Fruit fly (Drosophila melanogaster) whole organism, embryonic: Measurements from ENCODE around the gene CG46512.
"Not testable (repeated sequence)": the region's sequence is repeated elsewhere in the genome, so short reads cannot be mapped to it uniquely, and the experiment has no call there.

Experiments used
- CG10209 ChIP-seq: fragments of 200-800 bp; sonication (Bioruptor generic); optimal IDR thresholded peaks from 3 replicates; lab custom pipeline; 2017; ENCODE audit warnings: missing biosample characterization, mild to moderate bottlenecking, missing genetic modification characterization, missing genetic modification reagents
- CG11504 ChIP-seq: fragments of 200-800 bp; sonication (Bioruptor generic); optimal IDR thresholded peaks from 3 replicates; lab custom pipeline; 2019; ENCODE audit warnings: missing biosample characterization, mild to moderate bottlenecking, missing genetic modification characterization, moderate library complexity
- CG12236 ChIP-seq: fragments of 200-800 bp; sonication (Bioruptor generic); optimal IDR thresholded peaks from 2 replicates; lab custom pipeline; 2016; ENCODE audit warnings: missing biosample characterization, missing genetic modification characterization
- CG13287 ChIP-seq: fragments of 200-800 bp; sonication (Bioruptor generic); IDR thresholded peaks from 2 replicates; pipeline ENCODE4 v1.3.6; 2022; ENCODE audit warnings: missing biosample characterization, missing genetic modification characterization; ENCODE audit not compliant: partially characterized antibody
- CG13775 ChIP-seq: fragments of 200-800 bp; sonication (Bioruptor generic); optimal IDR thresholded peaks from 3 replicates; lab custom pipeline; 2017; ENCODE audit warnings: missing biosample characterization, mild to moderate bottlenecking, missing genetic modification characterization
- CG17359 ChIP-seq: fragments of 200-800 bp; sonication (Bioruptor generic); optimal IDR thresholded peaks from 3 replicates; lab custom pipeline; 2018; ENCODE audit warnings: missing biosample characterization, mild to moderate bottlenecking, missing genetic modification characterization, moderate library complexity
- CG18599 ChIP-seq: fragments of 200-800 bp; sonication (Bioruptor generic); optimal IDR thresholded peaks from 3 replicates; lab custom pipeline; 2017; ENCODE audit warnings: missing biosample characterization, missing genetic modification characterization, mild to moderate bottlenecking, moderate library complexity, missing genetic modification reagents
- CG42726 ChIP-seq: fragments of 200-800 bp; sonication (Bioruptor generic); IDR thresholded peaks from 2 replicates; pipeline ENCODE4 v1.3.6; 2022; ENCODE audit warnings: missing biosample characterization, missing genetic modification characterization; ENCODE audit not compliant: partially characterized antibody
- CG4820 ChIP-seq: fragments of 200-800 bp; sonication (Bioruptor generic); optimal IDR thresholded peaks from 3 replicates; lab custom pipeline; 2016; ENCODE audit warnings: missing biosample characterization, missing genetic modification characterization
- CG7556 ChIP-seq: fragments of 200-800 bp; sonication (Bioruptor generic); optimal IDR thresholded peaks from 2 replicates; lab custom pipeline; 2017; ENCODE audit warnings: missing biosample characterization, mild to moderate bottlenecking, missing genetic modification characterization
- Hey ChIP-seq: fragments of 200-800 bp; sonication (Bioruptor generic); optimal IDR thresholded peaks from 3 replicates; lab custom pipeline; 2018; ENCODE audit warnings: missing biosample characterization, mild to moderate bottlenecking, missing genetic modification characterization
- Mad ChIP-seq: fragments of 200-800 bp; sonication (Bioruptor generic); optimal IDR thresholded peaks from 2 replicates; lab custom pipeline; 2016; ENCODE audit warnings: missing biosample characterization, missing genetic modification characterization
- NC2α ChIP-seq: fragments of 200-800 bp; sonication (Bioruptor generic); optimal IDR thresholded peaks from 2 replicates; lab custom pipeline; 2016; ENCODE audit warnings: missing biosample characterization, missing genetic modification characterization
- NfI ChIP-seq: fragments of 200-800 bp; sonication (Bioruptor generic); optimal IDR thresholded peaks from 3 replicates; lab custom pipeline; 2018; ENCODE audit warnings: missing biosample characterization, mild to moderate bottlenecking, missing genetic modification characterization, moderate library complexity
- Optix ChIP-seq: fragments of 200-800 bp; sonication (Bioruptor generic); IDR thresholded peaks from 3 replicates; pipeline ENCODE4 v1.3.6; 2022; ENCODE audit warnings: missing biosample characterization, missing genetic modification characterization
- Sry-δ ChIP-seq: fragments of 200-800 bp; sonication (Bioruptor generic); optimal IDR thresholded peaks from 2 replicates; lab custom pipeline; 2016; ENCODE audit warnings: missing biosample characterization, missing genetic modification characterization
- dan ChIP-seq: fragments of 200-800 bp; sonication (Bioruptor generic); IDR thresholded peaks from 2 replicates; pipeline ENCODE4 v1.3.6; 2022; ENCODE audit warnings: missing biosample characterization, missing genetic modification characterization
- disco-r ChIP-seq: fragments of 200-800 bp; sonication (Bioruptor generic); optimal IDR thresholded peaks from 2 replicates; lab custom pipeline; 2016; ENCODE audit warnings: missing biosample characterization, missing genetic modification characterization
- dm ChIP-seq: fragments of 200-800 bp; sonication (Bioruptor generic); optimal IDR thresholded peaks from 3 replicates; lab custom pipeline; 2016; ENCODE audit warnings: missing biosample characterization, missing genetic modification characterization
- dpn ChIP-seq, 2 experiments: fragments of 200-800 bp; sonication (Bioruptor generic); optimal IDR thresholded peaks; 3 replicates each; lab custom pipeline; 2016; ENCODE audit warnings: missing biosample characterization in 2 of 2, missing genetic modification characterization in 2 of 2
- kah ChIP-seq: fragments of 200-800 bp; sonication (Bioruptor generic); optimal IDR thresholded peaks from 2 replicates; lab custom pipeline; 2018; ENCODE audit warnings: missing biosample characterization, mild to moderate bottlenecking, missing genetic modification characterization
- luna ChIP-seq: fragments of 200-800 bp; sonication (Bioruptor generic); optimal IDR thresholded peaks from 2 replicates; lab custom pipeline; 2016; ENCODE audit warnings: missing biosample characterization, missing genetic modification characterization
- peb ChIP-seq: fragments of 200-800 bp; sonication (Bioruptor generic); IDR thresholded peaks from 2 replicates; pipeline ENCODE4 v1.3.6; 2022; ENCODE audit warnings: missing biosample characterization, missing genetic modification characterization
- trem ChIP-seq: fragments of 200-800 bp; optimal IDR thresholded peaks from 3 replicates; lab custom pipeline; 2019; ENCODE audit warnings: missing biosample characterization, mild to moderate bottlenecking, missing genetic modification characterization, moderate library complexity

The CG46512 gene

DNA sequence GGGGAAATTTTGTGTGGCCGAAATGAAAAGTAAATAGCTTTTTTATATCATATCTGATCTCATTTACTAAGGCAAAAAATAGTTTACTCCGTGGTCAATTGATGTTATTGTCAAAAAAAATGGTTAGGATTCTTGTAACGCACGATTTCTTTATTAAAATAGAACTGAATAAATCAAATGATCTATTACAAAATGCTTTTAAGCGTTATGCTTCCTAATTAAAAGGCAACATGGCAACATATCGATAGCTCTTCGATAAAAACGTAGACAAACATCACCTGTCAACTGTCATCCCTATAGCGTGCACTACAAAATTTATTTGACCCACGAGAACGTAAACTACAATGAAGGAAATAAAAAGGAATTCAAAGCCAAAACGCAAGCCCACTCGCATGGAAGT lies 10.0 kb upstream of the CG46512 start, which contains the start of gene CG46510:
CG46510 (plus strand) TSS at position 301 of the 400 bp plus-strand sequence.
- TF ChIP-seq disco-r; trem; CG12236 (GFP tag; lab: Kevin White, UChicago): not testable (repeated sequence)

DNA sequence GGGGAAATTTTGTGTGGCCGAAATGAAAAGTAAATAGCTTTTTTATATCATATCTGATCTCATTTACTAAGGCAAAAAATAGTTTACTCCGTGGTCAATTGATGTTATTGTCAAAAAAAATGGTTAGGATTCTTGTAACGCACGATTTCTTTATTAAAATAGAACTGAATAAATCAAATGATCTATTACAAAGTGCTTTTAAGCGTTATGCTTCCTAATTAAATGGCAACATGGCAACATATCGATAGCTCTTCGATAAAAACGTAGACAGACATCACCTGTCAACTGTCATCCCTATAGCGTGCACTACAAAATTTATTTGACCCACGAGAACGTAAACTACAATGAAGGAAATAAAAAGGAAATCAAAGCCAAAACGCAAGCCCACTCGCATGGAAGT lies 5.0 kb upstream of the CG46512 start, which contains the start of gene CG46511:
CG46511 (plus strand) TSS at position 301 of the 400 bp plus-strand sequence.
- TF ChIP-seq Hey (tag; lab: Kevin White, UChicago); dan (GFP tag; lab: Robert Waterston, UW); dpn (GFP tag; optimal IDR thresholded peaks at IDR 0.05; lab: Kevin White, UChicago): not testable (repeated sequence)

DNA sequence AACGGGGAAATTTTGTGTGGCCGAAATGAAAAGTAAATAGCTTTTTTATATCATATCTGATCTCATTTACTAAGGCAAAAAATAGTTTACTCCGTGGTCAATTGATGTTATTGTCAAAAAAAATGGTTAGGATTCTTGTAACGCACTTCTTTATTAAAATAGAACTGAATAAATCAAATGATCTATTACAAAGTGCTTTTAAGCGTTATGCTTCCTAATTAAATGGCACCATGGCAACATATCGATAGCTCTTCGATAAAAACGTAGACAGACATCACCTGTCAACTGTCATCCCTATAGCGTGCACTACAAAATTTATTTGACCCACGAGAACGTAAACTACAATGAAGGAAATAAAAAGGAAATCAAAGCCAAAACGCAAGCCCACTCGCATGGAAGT lies 4.8 kb downstream of the CG46512 start, which contains the start of gene CG46513:
CG46513 (plus strand) TSS at position 301 of the 400 bp plus-strand sequence.
- not testable (repeated sequence) for TF ChIP-seq CG17359 (tag; lab: Kevin White, UChicago); CG42726; dm

DNA sequence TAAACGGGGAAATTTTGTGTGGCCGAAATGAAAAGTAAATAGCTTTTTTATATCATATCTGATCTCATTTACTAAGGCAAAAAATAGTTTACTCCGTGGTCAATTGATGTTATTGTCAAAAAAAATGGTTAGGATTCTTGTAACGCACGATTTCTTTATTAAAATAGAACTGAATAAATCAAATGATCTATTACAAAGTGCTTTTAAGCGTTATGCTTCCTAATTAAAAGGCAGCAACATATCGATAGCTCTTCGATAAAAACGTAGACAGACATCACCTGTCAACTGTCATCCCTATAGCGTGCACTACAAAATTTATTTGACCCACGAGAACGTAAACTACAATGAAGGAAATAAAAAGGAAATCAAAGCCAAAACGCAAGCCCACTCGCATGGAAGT lies 9.7 kb downstream of the CG46512 start, which contains the start of gene CG46514:
CG46514 (plus strand) TSS at position 301 of the 400 bp plus-strand sequence.
- TF ChIP-seq CG13775; peb (GFP tag; lab: Robert Waterston, UW); luna (GFP tag; lab: Kevin White, UChicago): not testable (repeated sequence)
- TF ChIP-seq, all 482 proteins: peak for 0; not testable (repeated sequence) for 482

DNA sequence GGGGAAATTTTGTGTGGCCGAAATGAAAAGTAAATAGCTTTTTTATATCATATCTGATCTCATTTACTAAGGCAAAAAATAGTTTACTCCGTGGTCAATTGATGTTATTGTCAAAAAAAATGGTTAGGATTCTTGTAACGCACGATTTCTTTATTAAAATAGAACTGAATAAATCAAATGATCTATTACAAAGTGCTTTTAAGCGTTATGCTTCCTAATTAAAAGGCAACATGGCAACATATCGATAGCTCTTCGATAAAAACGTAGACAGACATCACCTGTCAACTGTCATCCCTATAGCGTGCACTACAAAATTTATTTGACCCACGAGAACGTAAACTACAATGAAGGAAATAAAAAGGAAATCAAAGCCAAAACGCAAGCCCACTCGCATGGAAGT lies 14.7 kb downstream of the CG46512 start, which contains the start of gene CG46515:
CG46515 (plus strand) TSS at position 301 of the 400 bp plus-strand sequence.
- not testable (repeated sequence) for TF ChIP-seq NfI (GFP tag; lab: Kevin White, UChicago); Optix (GFP tag; lab: Robert Waterston, UW); CG11504 (tag; lab: Kevin White, UChicago)

DNA sequence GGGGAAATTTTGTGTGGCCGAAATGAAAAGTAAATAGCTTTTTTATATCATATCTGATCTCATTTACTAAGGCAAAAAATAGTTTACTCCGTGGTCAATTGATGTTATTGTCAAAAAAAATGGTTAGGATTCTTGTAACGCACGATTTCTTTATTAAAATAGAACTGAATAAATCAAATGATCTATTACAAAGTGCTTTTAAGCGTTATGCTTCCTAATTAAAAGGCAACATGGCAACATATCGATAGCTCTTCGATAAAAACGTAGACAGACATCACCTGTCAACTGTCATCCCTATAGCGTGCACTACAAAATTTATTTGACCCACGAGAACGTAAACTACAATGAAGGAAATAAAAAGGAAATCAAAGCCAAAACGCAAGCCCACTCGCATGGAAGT lies 24.9 kb downstream of the CG46512 start, which contains the start of gene CG46516:
CG46516 (plus strand) TSS at position 301 of the 400 bp plus-strand sequence.
- not testable (repeated sequence) for TF ChIP-seq CG13287 (GFP tag; lab: Robert Waterston, UW); CG7556 (GFP tag; lab: Kevin White, UChicago); CG10209 (GFP tag; lab: Kevin White, UChicago)

DNA sequence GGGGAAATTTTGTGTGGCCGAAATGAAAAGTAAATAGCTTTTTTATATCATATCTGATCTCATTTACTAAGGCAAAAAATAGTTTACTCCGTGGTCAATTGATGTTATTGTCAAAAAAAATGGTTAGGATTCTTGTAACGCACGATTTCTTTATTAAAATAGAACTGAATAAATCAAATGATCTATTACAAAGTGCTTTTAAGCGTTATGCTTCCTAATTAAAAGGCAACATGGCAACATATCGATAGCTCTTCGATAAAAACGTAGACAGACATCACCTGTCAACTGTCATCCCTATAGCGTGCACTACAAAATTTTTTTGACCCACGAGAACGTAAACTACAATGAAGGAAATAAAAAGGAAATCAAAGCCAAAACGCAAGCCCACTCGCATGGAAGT lies 29.9 kb downstream of the CG46512 start, which contains the start of gene CG46517:
CG46517 (plus strand) TSS at position 301 of the 400 bp plus-strand sequence.
- not testable (repeated sequence) for TF ChIP-seq Mad (GFP tag; lab: Kevin White, UChicago); NC2α; Sry-δ (GFP tag; lab: Kevin White, UChicago)
- TF ChIP-seq, all 482 proteins: peak for 0; not testable (repeated sequence) for 482

DNA sequence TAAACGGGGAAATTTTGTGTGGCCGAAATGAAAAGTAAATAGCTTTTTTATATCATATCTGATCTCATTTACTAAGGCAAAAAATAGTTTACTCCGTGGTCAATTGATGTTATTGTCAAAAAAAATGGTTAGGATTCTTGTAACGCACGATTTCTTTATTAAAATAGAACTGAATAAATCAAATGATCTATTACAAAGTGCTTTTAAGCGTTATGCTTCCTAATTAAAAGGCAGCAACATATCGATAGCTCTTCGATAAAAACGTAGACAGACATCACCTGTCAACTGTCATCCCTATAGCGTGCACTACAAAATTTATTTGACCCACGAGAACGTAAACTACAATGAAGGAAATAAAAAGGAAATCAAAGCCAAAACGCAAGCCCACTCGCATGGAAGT lies 39.1 kb downstream of the CG46512 start, which contains the start of gene CG46518:
CG46518 (plus strand) TSS at position 301 of the 400 bp plus-strand sequence.
- not testable (repeated sequence) for TF ChIP-seq kah, CG18599, CG4820
